Fruit fly (Drosophila melanogaster) whole organism, pupa: ENCODE data around the gene Vajk2.

ENCODE experiments used
- CG10348 ChIP-seq: fragments of 200-800 bp; sonication (Bioruptor generic); IDR thresholded peaks from 2 replicates; pipeline ENCODE4 v1.3.6; 2022; ENCODE audit warnings: missing biosample characterization, missing genetic modification characterization
- CG12605 ChIP-seq: fragments of 200-800 bp; sonication (Bioruptor generic); IDR thresholded peaks from 2 replicates; pipeline ENCODE4 v1.3.6; 2022; ENCODE audit warnings: missing biosample characterization, missing genetic modification characterization
- CG13204 ChIP-seq: fragments of 200-800 bp; sonication (Bioruptor generic); optimal IDR thresholded peaks from 2 replicates; lab custom pipeline; 2018; ENCODE audit warnings: missing biosample characterization, mild to moderate bottlenecking, missing genetic modification characterization, moderate library complexity
- CG14655 ChIP-seq: fragments of 200-800 bp; sonication (Bioruptor generic); optimal IDR thresholded peaks from 3 replicates; lab custom pipeline; 2017; ENCODE audit warnings: mild to moderate bottlenecking, missing biosample characterization, missing genetic modification reagents, missing genetic modification characterization
- CG15710 ChIP-seq: fragments of 200-800 bp; sonication (Bioruptor generic); optimal IDR thresholded peaks from 2 replicates; lab custom pipeline; 2018; ENCODE audit warnings: missing biosample characterization, mild to moderate bottlenecking, missing genetic modification characterization, moderate library complexity
- CG17806 ChIP-seq: fragments of 200-800 bp; sonication (Bioruptor generic); optimal IDR thresholded peaks from 2 replicates; lab custom pipeline; 2018; ENCODE audit warnings: missing biosample characterization, mild to moderate bottlenecking, missing genetic modification characterization, moderate library complexity
- CG32121 ChIP-seq: fragments of 200-800 bp; sonication (Bioruptor generic); IDR thresholded peaks from 2 replicates; pipeline ENCODE4 v1.3.6; 2022; ENCODE audit warnings: missing biosample characterization, missing genetic modification characterization
- CG34367 ChIP-seq: fragments of 200-800 bp; sonication (Bioruptor generic); optimal IDR thresholded peaks from 2 replicates; lab custom pipeline; 2018; ENCODE audit warnings: missing biosample characterization, mild to moderate bottlenecking, missing genetic modification characterization
- CG4496 ChIP-seq: fragments of 200-800 bp; sonication (Bioruptor generic); IDR thresholded peaks from 3 replicates; pipeline ENCODE4 v1.3.6; 2022; ENCODE audit warnings: missing biosample characterization, missing genetic modification characterization
- CG8159 ChIP-seq: fragments of 200-800 bp; sonication (Bioruptor generic); optimal IDR thresholded peaks from 3 replicates; lab custom pipeline; 2018; ENCODE audit warnings: missing biosample characterization, mild to moderate bottlenecking, missing genetic modification characterization, moderate library complexity
- CG8301 ChIP-seq: fragments of 200-800 bp; sonication (Bioruptor generic); optimal IDR thresholded peaks from 2 replicates; lab custom pipeline; 2018; ENCODE audit warnings: missing biosample characterization, mild to moderate bottlenecking, missing genetic modification characterization
- CG9948 ChIP-seq: fragments of 200-800 bp; sonication (Bioruptor generic); optimal IDR thresholded peaks from 2 replicates; lab custom pipeline; 2018; ENCODE audit warnings: missing biosample characterization, mild to moderate bottlenecking, missing genetic modification characterization, moderate library complexity
- D1 ChIP-seq: fragments of 200-800 bp; sonication (Bioruptor generic); optimal IDR thresholded peaks from 2 replicates; lab custom pipeline; 2018; ENCODE audit warnings: missing biosample characterization, mild to moderate bottlenecking, missing genetic modification characterization, moderate library complexity
- EcR ChIP-seq: fragments of 200-800 bp; sonication (Bioruptor generic); optimal IDR thresholded peaks from 3 replicates; lab custom pipeline; 2019; ENCODE audit warnings: missing biosample characterization, missing genetic modification characterization, mild to moderate bottlenecking, moderate library complexity, missing genetic modification reagents
- Ets98B ChIP-seq: fragments of 200-800 bp; sonication (Bioruptor generic); IDR thresholded peaks from 2 replicates; pipeline ENCODE4 v1.3.6; 2022; ENCODE audit warnings: missing biosample characterization, missing genetic modification characterization
- Pif1A ChIP-seq: fragments of 200-800 bp; sonication (Bioruptor generic); optimal IDR thresholded peaks from 3 replicates; lab custom pipeline; 2016; ENCODE audit warnings: missing biosample characterization, missing genetic modification characterization
- Pif1B ChIP-seq: fragments of 200-800 bp; sonication (Bioruptor generic); optimal IDR thresholded peaks from 3 replicates; lab custom pipeline; 2016; ENCODE audit warnings: missing biosample characterization, missing genetic modification characterization
- Snoo ChIP-seq: fragments of 200-800 bp; sonication (Bioruptor generic); optimal IDR thresholded peaks from 3 replicates; lab custom pipeline; 2017; ENCODE audit warnings: missing biosample characterization, mild to moderate bottlenecking, missing genetic modification characterization, inconsistent platforms
- fd96Ca ChIP-seq: fragments of 200-800 bp; sonication (Bioruptor generic); IDR thresholded peaks from 3 replicates; pipeline ENCODE4 v1.3.6; 2022; ENCODE audit warnings: missing biosample characterization, missing genetic modification characterization
- gl ChIP-seq: fragments of 200-800 bp; sonication (Bioruptor generic); optimal IDR thresholded peaks from 2 replicates; lab custom pipeline; 2018; ENCODE audit warnings: missing biosample characterization, mild to moderate bottlenecking, missing genetic modification characterization
- rn ChIP-seq: fragments of 200-800 bp; sonication (Bioruptor generic); IDR thresholded peaks from 2 replicates; pipeline ENCODE4 v1.3.6; 2022; ENCODE audit warnings: missing biosample characterization, missing genetic modification characterization

The Vajk2 gene

dm6 chr2L:13905848-13906585 lies 28.5 kb downstream of the Vajk2 start:
- no peak for TF ChIP-seq gl (tag; lab: Kevin White, UChicago)
- TF ChIP-seq EcR (GFP tag; lab: Kevin White, UChicago), result no peak
- no peak for TF ChIP-seq CG32121 (GFP tag; lab: Robert Waterston, UW)
- no peak for TF ChIP-seq CG8301
- TF ChIP-seq CG9948, result no peak
- no peak for TF ChIP-seq CG17806 (tag; lab: Kevin White, UChicago)
- no peak for TF ChIP-seq CG13204 (GFP tag; lab: Kevin White, UChicago)
- no peak for TF ChIP-seq CG8159 (tag; lab: Kevin White, UChicago)
- no peak for TF ChIP-seq CG14655 (GFP tag; lab: Kevin White, UChicago)
- TF ChIP-seq CG15710 (tag; lab: Kevin White, UChicago), result no peak
- no peak for TF ChIP-seq Pif1A (GFP tag; lab: Kevin White, UChicago)
- TF ChIP-seq Ets98B (GFP tag; lab: Robert Waterston, UW), result no peak
- no peak for TF ChIP-seq CG4496 (GFP tag; lab: Robert Waterston, UW)
- TF ChIP-seq fd96Ca (GFP tag; lab: Robert Waterston, UW), result no peak
- TF ChIP-seq CG10348 (GFP tag; lab: Robert Waterston, UW), result no peak

dm6 chr2L:13905072-13905847 lies 29.2 kb downstream of the Vajk2 start, which contains the start of gene Ance:
Gene Ance, plus strand, starts transcription at chr2L:13905645.
- TF ChIP-seq EcR (GFP tag; lab: Kevin White, UChicago) (peak; percentile 28), CG8159 (tag; lab: Kevin White, UChicago) (peak; percentile 61), CG15710 (tag; lab: Kevin White, UChicago) (peak; percentile 75), Pif1A (GFP tag; lab: Kevin White, UChicago) (peak; percentile 49), Ets98B (GFP tag; lab: Robert Waterston, UW) (peak; percentile 25; the same call in 1 of the 2 replicates), fd96Ca (GFP tag; lab: Robert Waterston, UW) (peak; percentile 62; the same call in 2 of the 3 replicates), Snoo (tag; lab: Kevin White, UChicago) (peak; percentile 37), CG32121 (GFP tag; lab: Robert Waterston, UW) (peak; percentile 40; the same call in 1 of the 2 replicates), CG14655 (GFP tag; lab: Kevin White, UChicago) (no peak), CG4496 (GFP tag; lab: Robert Waterston, UW) (peak; percentile 62), CG13204 (GFP tag; lab: Kevin White, UChicago) (no peak), CG34367 (peak; percentile 53), Pif1B (GFP tag; lab: Kevin White, UChicago) (peak; percentile 53), CG9948 (peak; percentile 38), gl (tag; lab: Kevin White, UChicago) (no peak)
- TF ChIP-seq, all 21 proteins: peak for 12

dm6 chr2L:13904331-13904911 lies 30.1 kb downstream of the Vajk2 start, which contains the start of gene Smg5:
Gene Smg5, minus strand, starts transcription at chr2L:13904661.
- no peak for TF ChIP-seq EcR (GFP tag; lab: Kevin White, UChicago)
- peak; percentile 63 for TF ChIP-seq CG8301
- TF ChIP-seq Snoo (tag; lab: Kevin White, UChicago), result peak; percentile 72
- TF ChIP-seq rn (GFP tag; lab: Robert Waterston, UW), result peak; percentile 65
- TF ChIP-seq CG15710 (tag; lab: Kevin White, UChicago), result peak; percentile 80
- no peak for TF ChIP-seq Pif1B (GFP tag; lab: Kevin White, UChicago)
- peak; percentile 90 for TF ChIP-seq CG32121 (GFP tag; lab: Robert Waterston, UW)
- no peak for TF ChIP-seq D1
- TF ChIP-seq gl (tag; lab: Kevin White, UChicago), result no peak
- TF ChIP-seq CG4496 (GFP tag; lab: Robert Waterston, UW), result peak; percentile 93
- TF ChIP-seq CG10348 (GFP tag; lab: Robert Waterston, UW), result peak; percentile 55; the same call in 1 of the 2 replicates
- TF ChIP-seq CG12605 (GFP tag; lab: Robert Waterston, UW), result 0 out of 2 replicates have a peak, but pooled peaks have one; percentile 17
- peak; percentile 41 for TF ChIP-seq CG9948
- TF ChIP-seq Ets98B (GFP tag; lab: Robert Waterston, UW), result peak; percentile 89
- TF ChIP-seq CG13204 (GFP tag; lab: Kevin White, UChicago), result no peak
- peak; percentile 98 for TF ChIP-seq fd96Ca (GFP tag; lab: Robert Waterston, UW)
- no peak for TF ChIP-seq CG14655 (GFP tag; lab: Kevin White, UChicago)
- peak; percentile 59 for TF ChIP-seq CG17806 (tag; lab: Kevin White, UChicago)
- no peak for TF ChIP-seq Pif1A (GFP tag; lab: Kevin White, UChicago)
- no peak for TF ChIP-seq CG8159 (tag; lab: Kevin White, UChicago)
- peak; percentile 72 for TF ChIP-seq CG34367

dm6 chr2L:13903796-13904330 lies 30.6 kb downstream of the Vajk2 start:
- TF ChIP-seq D1 (no peak), EcR (GFP tag; lab: Kevin White, UChicago) (peak; percentile 39)
